Fruit fly (Drosophila melanogaster): ENCODE data around the gene parvin.

The parvin gene

dm6 chrX:19744003-19744488, 1.8 kb upstream of the parvin start, which contains the start of the genes CG18809, COX6B, CG33932 and Rpp20 (continued):
- TF ChIP-seq lz (GFP tag; optimal IDR thresholded peaks at IDR 0.05) (peak; percentile 55), Hr38 (GFP tag; optimal IDR thresholded peaks at IDR 0.05) (no peak), Smox (GFP tag; optimal IDR thresholded peaks at IDR 0.05) (no peak), svp (GFP tag) (no peak), CG11762 (GFP tag; optimal IDR thresholded peaks at IDR 0.05; ENCODE audit: insufficient read depth) (no peak), dac (GFP tag; optimal IDR thresholded peaks at IDR 0.05) (peak; percentile 28), CG6808 (GFP tag; optimal IDR thresholded peaks at IDR 0.05) (no peak), topi (GFP tag; optimal IDR thresholded peaks at IDR 0.05) (no peak), cyc (GFP tag; optimal IDR thresholded peaks at IDR 0.05) (peak; percentile 48)

DNA sequence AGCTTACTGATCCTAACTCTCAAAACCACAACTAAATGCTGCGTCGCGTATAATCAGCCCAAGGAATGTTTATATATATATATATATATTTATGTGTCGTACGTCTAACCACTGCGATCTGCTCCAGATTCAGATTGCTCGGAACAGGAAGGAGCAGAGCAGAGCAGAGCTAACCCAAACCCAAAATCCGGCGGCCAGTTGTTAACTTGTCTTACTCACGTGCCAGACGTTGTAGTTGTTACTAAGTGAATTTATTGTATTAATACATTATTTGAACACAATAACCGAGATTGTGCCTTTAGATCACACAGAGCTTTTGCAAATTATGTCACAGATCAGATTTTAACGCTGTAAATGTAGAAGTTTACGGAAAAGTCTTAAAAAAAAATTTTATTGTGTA, 2.2 kb downstream of the parvin start, which contains the start of gene Alr:
Alr (plus strand) TSS at position 301 of the 400 bp plus-strand sequence.
- no peak for TF ChIP-seq CG7368 (GFP tag; optimal IDR thresholded peaks at IDR 0.05)
- TF ChIP-seq lz (GFP tag; optimal IDR thresholded peaks at IDR 0.05), result no peak
- TF ChIP-seq Smox (GFP tag; optimal IDR thresholded peaks at IDR 0.05), result no peak
- no peak for TF ChIP-seq OdsH (GFP tag; optimal IDR thresholded peaks at IDR 0.05)
- no peak for TF ChIP-seq CG6276 (GFP tag; optimal IDR thresholded peaks at IDR 0.05)
- TF ChIP-seq CG10631 (GFP tag; optimal IDR thresholded peaks at IDR 0.05), result no peak

DNA sequence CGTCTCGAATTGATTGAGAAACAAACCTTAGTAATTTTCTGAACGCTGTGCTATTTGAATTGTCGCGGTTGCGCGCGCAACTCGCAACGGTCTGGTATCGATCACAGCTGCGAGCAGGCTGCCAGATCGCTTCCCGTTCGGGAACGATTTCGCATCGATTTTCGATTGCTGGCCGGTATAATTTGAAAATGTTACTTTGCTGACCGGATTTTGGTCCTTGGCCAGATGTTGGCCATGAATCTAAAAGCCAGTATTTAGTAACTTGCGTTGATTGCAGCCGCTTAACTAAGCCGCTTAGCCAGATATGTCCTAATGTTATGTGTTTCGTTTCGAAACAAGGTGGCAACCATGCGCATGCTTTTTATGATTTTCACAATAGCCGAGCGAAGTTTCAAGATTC, 2.7 kb downstream of the parvin start:
- TF ChIP-seq CG6276 (GFP tag; optimal IDR thresholded peaks at IDR 0.05) (no peak), CG1621 (tag; optimal IDR thresholded peaks at IDR 0.05) (no peak), CG31627 (GFP tag; optimal IDR thresholded peaks at IDR 0.05) (peak; percentile 24), Eip78C (GFP tag) (peak; percentile 7), fd59A (GFP tag; optimal IDR thresholded peaks at IDR 0.05) (no peak), ss (GFP tag; optimal IDR thresholded peaks at IDR 0.05) (no peak), svp (GFP tag) (peak; percentile 36), CG32006 (GFP tag; optimal IDR thresholded peaks at IDR 0.05) (no peak), Smox (GFP tag; optimal IDR thresholded peaks at IDR 0.05) (no peak), esn (GFP tag; optimal IDR thresholded peaks at IDR 0.05) (peak; percentile 2), net (GFP tag; optimal IDR thresholded peaks at IDR 0.05) (no peak), achi (GFP tag; optimal IDR thresholded peaks at IDR 0.05) (peak; percentile 8), CG4318 (GFP tag; optimal IDR thresholded peaks at IDR 0.05) (no peak), Ets96B (tag; optimal IDR thresholded peaks at IDR 0.05) (no peak), Lpt (GFP tag; optimal IDR thresholded peaks at IDR 0.05) (no peak), CG10631 (GFP tag; optimal IDR thresholded peaks at IDR 0.05) (no peak), CG6808 (GFP tag; optimal IDR thresholded peaks at IDR 0.05) (no peak), Sox14 (GFP tag; optimal IDR thresholded peaks at IDR 0.05) (peak; percentile 3), fd85E (GFP tag; optimal IDR thresholded peaks at IDR 0.05) (no peak), lz (GFP tag; optimal IDR thresholded peaks at IDR 0.05) (peak; percentile 8)

dm6 chrX:19750626-19751149, 4.8 kb downstream of the parvin start, which contains the start of gene Abcd3:
Gene Abcd3 (plus strand): TSS chrX:19750770.
- no peak for TF ChIP-seq Met (GFP tag; optimal IDR thresholded peaks at IDR 0.05)
- TF ChIP-seq svp (GFP tag), result peak; percentile 65
- TF ChIP-seq Hr39 (GFP tag; optimal IDR thresholded peaks at IDR 0.05), result no peak
- TF ChIP-seq CG11762 (GFP tag; optimal IDR thresholded peaks at IDR 0.05; ENCODE audit: insufficient read depth), result no peak
- no peak for TF ChIP-seq CG7368 (GFP tag; optimal IDR thresholded peaks at IDR 0.05)
- TF ChIP-seq fd59A (GFP tag; optimal IDR thresholded peaks at IDR 0.05), result no peak
- TF ChIP-seq CG8319 (GFP tag; optimal IDR thresholded peaks at IDR 0.05), result no peak
- TF ChIP-seq Blimp-1 (GFP tag; optimal IDR thresholded peaks at IDR 0.05), result no peak
- no peak for TF ChIP-seq lz (GFP tag; optimal IDR thresholded peaks at IDR 0.05)
- peak; percentile 90 for TF ChIP-seq dsx (GFP tag; optimal IDR thresholded peaks at IDR 0.05; ENCODE audit: poor library complexity, severe bottlenecking)
- no peak for TF ChIP-seq Sox102F (GFP tag; optimal IDR thresholded peaks at IDR 0.05)
- TF ChIP-seq Gug (GFP tag; IDR thresholded peaks at IDR 0.05), result no peak
- peak; percentile 52 to 59 for TF ChIP-seq ss (GFP tag; optimal IDR thresholded peaks at IDR 0.05)
- TF ChIP-seq achi (GFP tag; optimal IDR thresholded peaks at IDR 0.05), result peak; percentile 9
- no peak for TF ChIP-seq Hr4 (GFP tag; optimal IDR thresholded peaks at IDR 0.05)
- no peak for TF ChIP-seq CG6276 (GFP tag; optimal IDR thresholded peaks at IDR 0.05)
- no peak for TF ChIP-seq CG32006 (GFP tag; optimal IDR thresholded peaks at IDR 0.05)
- peak; percentile 61 for TF ChIP-seq CG6854 (GFP tag; optimal IDR thresholded peaks at IDR 0.05)
- TF ChIP-seq Hr38 (GFP tag; optimal IDR thresholded peaks at IDR 0.05), result no peak
- TF ChIP-seq vri (GFP tag; optimal IDR thresholded peaks at IDR 0.05), result no peak
- TF ChIP-seq CG16779 (tag; optimal IDR thresholded peaks at IDR 0.05), result no peak
- peak; percentile 3 for TF ChIP-seq CG6808 (GFP tag; optimal IDR thresholded peaks at IDR 0.05)
- TF ChIP-seq net (GFP tag; optimal IDR thresholded peaks at IDR 0.05), result peak; percentile 48
- no peak for TF ChIP-seq Ets96B (tag; optimal IDR thresholded peaks at IDR 0.05)
- TF ChIP-seq eg (GFP tag; IDR thresholded peaks at IDR 0.05), result peak; percentile 42; the same call in 2 of the 3 replicates
- peak; percentile 66 for TF ChIP-seq fkh (GFP tag; optimal IDR thresholded peaks at IDR 0.05)
- no peak for TF ChIP-seq CG10669 (GFP tag; optimal IDR thresholded peaks at IDR 0.05)
- TF ChIP-seq salr (GFP tag; optimal IDR thresholded peaks at IDR 0.05), result no peak
- no peak for TF ChIP-seq topi (GFP tag; optimal IDR thresholded peaks at IDR 0.05)
- no peak for TF ChIP-seq Smox (GFP tag; optimal IDR thresholded peaks at IDR 0.05)

All from whole organism, prepupa.